Fruit fly (Drosophila melanogaster) whole organism, pupa: ENCODE measurements around the gene NPFR.

Source experiments
- CG10348 ChIP-seq: fragments of 200-800 bp; sonication (Bioruptor generic); IDR thresholded peaks from 2 replicates; pipeline ENCODE4 v1.3.6; 2022; ENCODE audit warnings: missing biosample characterization, missing genetic modification characterization
- CG14655 ChIP-seq: fragments of 200-800 bp; sonication (Bioruptor generic); optimal IDR thresholded peaks from 3 replicates; lab custom pipeline; 2017; ENCODE audit warnings: mild to moderate bottlenecking, missing biosample characterization, missing genetic modification reagents, missing genetic modification characterization
- CG15710 ChIP-seq: fragments of 200-800 bp; sonication (Bioruptor generic); optimal IDR thresholded peaks from 2 replicates; lab custom pipeline; 2018; ENCODE audit warnings: missing biosample characterization, mild to moderate bottlenecking, missing genetic modification characterization, moderate library complexity
- CG8159 ChIP-seq: fragments of 200-800 bp; sonication (Bioruptor generic); optimal IDR thresholded peaks from 3 replicates; lab custom pipeline; 2018; ENCODE audit warnings: missing biosample characterization, mild to moderate bottlenecking, missing genetic modification characterization, moderate library complexity
- CG8301 ChIP-seq: fragments of 200-800 bp; sonication (Bioruptor generic); optimal IDR thresholded peaks from 2 replicates; lab custom pipeline; 2018; ENCODE audit warnings: missing biosample characterization, mild to moderate bottlenecking, missing genetic modification characterization
- CG9948 ChIP-seq: fragments of 200-800 bp; sonication (Bioruptor generic); optimal IDR thresholded peaks from 2 replicates; lab custom pipeline; 2018; ENCODE audit warnings: missing biosample characterization, mild to moderate bottlenecking, missing genetic modification characterization, moderate library complexity
- D1 ChIP-seq: fragments of 200-800 bp; sonication (Bioruptor generic); optimal IDR thresholded peaks from 2 replicates; lab custom pipeline; 2018; ENCODE audit warnings: missing biosample characterization, mild to moderate bottlenecking, missing genetic modification characterization, moderate library complexity
- EcR ChIP-seq: fragments of 200-800 bp; sonication (Bioruptor generic); optimal IDR thresholded peaks from 3 replicates; lab custom pipeline; 2019; ENCODE audit warnings: missing biosample characterization, missing genetic modification characterization, mild to moderate bottlenecking, moderate library complexity, missing genetic modification reagents
- Ets98B ChIP-seq: fragments of 200-800 bp; sonication (Bioruptor generic); IDR thresholded peaks from 2 replicates; pipeline ENCODE4 v1.3.6; 2022; ENCODE audit warnings: missing biosample characterization, missing genetic modification characterization
- Pif1B ChIP-seq: fragments of 200-800 bp; sonication (Bioruptor generic); optimal IDR thresholded peaks from 3 replicates; lab custom pipeline; 2016; ENCODE audit warnings: missing biosample characterization, missing genetic modification characterization
- fd96Ca ChIP-seq: fragments of 200-800 bp; sonication (Bioruptor generic); IDR thresholded peaks from 3 replicates; pipeline ENCODE4 v1.3.6; 2022; ENCODE audit warnings: missing biosample characterization, missing genetic modification characterization

- no peak for TF ChIP-seq CG15710 (tag; lab: Kevin White, UChicago)
- peak; percentile 27 for TF ChIP-seq CG14655 (GFP tag; lab: Kevin White, UChicago)
- no peak for TF ChIP-seq CG9948 (tag; lab: Kevin White, UChicago)
- TF ChIP-seq D1, result no peak
- TF ChIP-seq CG8159, result no peak
- no peak for TF ChIP-seq EcR (GFP tag; lab: Kevin White, UChicago)
- TF ChIP-seq Pif1B (GFP tag; lab: Kevin White, UChicago), result no peak
- no peak for TF ChIP-seq fd96Ca (GFP tag; lab: Robert Waterston, UW)
- TF ChIP-seq CG10348 (GFP tag; lab: Robert Waterston, UW), result no peak
- no peak for TF ChIP-seq Ets98B (GFP tag; lab: Robert Waterston, UW)
- no peak for TF ChIP-seq CG8301 (tag; lab: Kevin White, UChicago)
Observed at dm6 chr3R:6210266-6211040, 23.3 kb downstream of the NPFR start.
